Worm (Caenorhabditis elegans) whole organism, L1 larva: ENCODE measurements around the gene Y75B12B.3.

Source experiments
- C16A3.4 ChIP-seq: fragments of 150-350 bp; optimal IDR thresholded peaks from 2 replicates; lab custom pipeline; 2014; ENCODE audit warnings: missing biosample characterization, missing genetic modification characterization
- C34B4.2 ChIP-seq: sonication (generic microtip); optimal IDR thresholded peaks from 2 replicates; lab custom pipeline; 2017; ENCODE audit warnings: mild to moderate bottlenecking, missing genetic modification characterization, missing compliant biosample characterization
- Y116A8C.19 ChIP-seq: sonication (generic microtip); optimal IDR thresholded peaks from 2 replicates; lab custom pipeline; 2016; ENCODE audit warnings: missing compliant biosample characterization, missing genetic modification characterization, borderline replicate concordance
- aha-1 ChIP-seq: fragments of 150-350 bp; optimal IDR thresholded peaks from 2 replicates; lab custom pipeline; 2014; ENCODE audit warnings: missing biosample characterization, missing genetic modification characterization
- ama-1 ChIP-seq: fragments of 150-350 bp; optimal IDR thresholded peaks from 2 replicates; lab custom pipeline; 2014
- blmp-1 ChIP-seq: fragments of 150-350 bp; optimal IDR thresholded peaks from 2 replicates; lab custom pipeline; 2014; ENCODE audit warnings: missing biosample characterization, missing genetic modification characterization
- ceh-63 ChIP-seq: fragments of 200-800 bp; sonication (Bioruptor generic); optimal IDR thresholded peaks from 2 replicates; lab custom pipeline; 2018; ENCODE audit warnings: mild to moderate bottlenecking, missing genetic modification characterization, missing compliant biosample characterization
- ceh-8 ChIP-seq: fragments of 200-800 bp; sonication (Bioruptor generic); optimal IDR thresholded peaks from 2 replicates; lab custom pipeline; 2018; ENCODE audit warnings: mild to moderate bottlenecking, missing genetic modification characterization, moderate library complexity, missing compliant biosample characterization
- ceh-88 ChIP-seq: fragments of 200-800 bp; sonication (Bioruptor generic); IDR thresholded peaks from 2 replicates; pipeline ENCODE4 v1.3.6; 2022; ENCODE audit warnings: missing genetic modification characterization, missing compliant biosample characterization
- ceh-90 ChIP-seq: sonication (generic microtip); optimal IDR thresholded peaks from 2 replicates; lab custom pipeline; 2016; ENCODE audit warnings: missing genetic modification characterization, missing compliant biosample characterization
- ces-1 ChIP-seq: fragments of 150-350 bp; optimal IDR thresholded peaks from 2 replicates; lab custom pipeline; 2014; ENCODE audit warnings: missing biosample characterization, missing genetic modification reagents, missing genetic modification characterization
- dpl-1 ChIP-seq, 3 experiments: fragments of 150-350 bp in 2 of 3; sonication (generic microtip) in 1 of 3; optimal IDR thresholded peaks; 2 replicates each; lab custom pipeline; 2014 to 2017; ENCODE audit warnings: missing biosample characterization in 3 of 3, missing genetic modification characterization in 3 of 3, missing genetic modification reagents in 3 of 3
- dsc-1 ChIP-seq: sonication (generic microtip); optimal IDR thresholded peaks from 2 replicates; lab custom pipeline; 2016; ENCODE audit warnings: mild to moderate bottlenecking, missing genetic modification characterization, missing compliant biosample characterization
- egl-13 ChIP-seq: sonication (generic microtip); optimal IDR thresholded peaks from 2 replicates; lab custom pipeline; 2016; ENCODE audit warnings: missing genotype, missing genetic modification reagents, missing genetic modification characterization, missing compliant biosample characterization
- egl-27 ChIP-seq, 2 experiments: fragments of 150-350 bp in 1 of 2; sonication (generic microtip); optimal IDR thresholded peaks; 3 replicates each; lab custom pipeline; 2017 to 2018; ENCODE audit warnings: missing biosample characterization in 2 of 2, missing genetic modification characterization in 2 of 2, missing genetic modification reagents in 2 of 2
- elt-2 ChIP-seq: sonication (generic microtip); optimal IDR thresholded peaks from 2 replicates; lab custom pipeline; 2016; ENCODE audit warnings: missing genetic modification characterization, mild to moderate bottlenecking, inconsistent platforms, missing compliant biosample characterization, missing genetic modification reagents
- ets-5 ChIP-seq: fragments of 200-800 bp; sonication (Bioruptor generic); IDR thresholded peaks from 2 replicates; pipeline ENCODE4 v1.3.6; 2022; ENCODE audit warnings: missing genetic modification characterization, missing compliant biosample characterization
- fkh-8 ChIP-seq: sonication (generic microtip); optimal IDR thresholded peaks from 2 replicates; lab custom pipeline; 2016; ENCODE audit warnings: mild to moderate bottlenecking, missing genetic modification characterization, missing compliant biosample characterization
- grh-1 ChIP-seq: fragments of 200-800 bp; sonication (Bioruptor generic); IDR thresholded peaks from 2 replicates; pipeline ENCODE4 v1.3.6; 2022; ENCODE audit warnings: missing genetic modification reagents, missing genetic modification characterization, missing compliant biosample characterization
- hlh-17 ChIP-seq: fragments of 200-800 bp; sonication (Bioruptor generic); optimal IDR thresholded peaks from 2 replicates; lab custom pipeline; 2018; ENCODE audit warnings: missing genetic modification characterization, mild to moderate bottlenecking, missing compliant biosample characterization, moderate library complexity, borderline replicate concordance
- hpl-2 ChIP-seq: fragments of 150-350 bp; optimal IDR thresholded peaks from 2 replicates; lab custom pipeline; 2014; ENCODE audit warnings: missing biosample characterization, missing genetic modification reagents, missing genetic modification characterization
- irx-1 ChIP-seq: sonication (generic microtip); optimal IDR thresholded peaks from 2 replicates; lab custom pipeline; 2016; ENCODE audit warnings: missing genetic modification characterization, missing compliant biosample characterization
- isw-1 ChIP-seq: fragments of 200-800 bp; sonication (Bioruptor generic); IDR thresholded peaks from 2 replicates; pipeline ENCODE4 v1.3.6; 2022; ENCODE audit warnings: missing genetic modification characterization, missing compliant biosample characterization
- jun-1 ChIP-seq: fragments of 150-350 bp; optimal IDR thresholded peaks from 2 replicates; lab custom pipeline; 2014; ENCODE audit warnings: missing biosample characterization, missing genetic modification reagents, missing genetic modification characterization
- lin-14 ChIP-seq: fragments of 200-800 bp; sonication (Bioruptor generic); optimal IDR thresholded peaks from 2 replicates; lab custom pipeline; 2018; ENCODE audit warnings: mild to moderate bottlenecking, missing genetic modification characterization, moderate library complexity, missing compliant biosample characterization
- lin-15B ChIP-seq: fragments of 150-350 bp; sonication (generic microtip); optimal IDR thresholded peaks from 3 replicates; lab custom pipeline; 2014; ENCODE audit warnings: missing biosample characterization, missing genetic modification characterization
- lin-35 ChIP-seq, 2 experiments: fragments of 150-350 bp; optimal IDR thresholded peaks; 2 replicates each; lab custom pipeline; 2014; ENCODE audit warnings: missing biosample characterization in 2 of 2, missing genetic modification characterization in 2 of 2, missing genetic modification reagents in 2 of 2
- lin-39 ChIP-seq: fragments of 150-350 bp; optimal IDR thresholded peaks from 2 replicates; lab custom pipeline; 2014; ENCODE audit warnings: missing biosample characterization, missing genetic modification reagents, missing genetic modification characterization
- lir-3 ChIP-seq: sonication (generic microtip); optimal IDR thresholded peaks from 2 replicates; lab custom pipeline; 2016; ENCODE audit warnings: mild to moderate bottlenecking, missing genetic modification characterization, moderate library complexity, missing compliant biosample characterization; ENCODE audit not compliant: poor library complexity
- mab-9 ChIP-seq: fragments of 200-800 bp; sonication (Bioruptor generic); IDR thresholded peaks from 2 replicates; pipeline ENCODE4 v1.3.6; 2022; ENCODE audit warnings: missing genetic modification reagents, missing genetic modification characterization, missing compliant biosample characterization
- mef-2 ChIP-seq: fragments of 150-350 bp; optimal IDR thresholded peaks from 2 replicates; lab custom pipeline; 2014; ENCODE audit warnings: missing biosample characterization, missing genetic modification characterization
- nhr-11 ChIP-seq: fragments of 150-350 bp; optimal IDR thresholded peaks from 2 replicates; lab custom pipeline; 2014; ENCODE audit warnings: missing biosample characterization, missing genetic modification characterization
- nhr-20 ChIP-seq: sonication (generic microtip); optimal IDR thresholded peaks from 2 replicates; lab custom pipeline; 2016; ENCODE audit warnings: mild to moderate bottlenecking, missing genetic modification characterization, missing compliant biosample characterization
- nhr-237 ChIP-seq: fragments of 150-350 bp; optimal IDR thresholded peaks from 2 replicates; lab custom pipeline; 2014; ENCODE audit warnings: missing biosample characterization, missing genetic modification characterization
- nhr-28 ChIP-seq: fragments of 150-350 bp; optimal IDR thresholded peaks from 2 replicates; lab custom pipeline; 2014; ENCODE audit warnings: missing biosample characterization, missing genetic modification characterization
- nhr-47 ChIP-seq: sonication (generic microtip); optimal IDR thresholded peaks from 2 replicates; lab custom pipeline; 2016; ENCODE audit warnings: mild to moderate bottlenecking, missing genetic modification characterization, moderate library complexity, missing compliant biosample characterization
- nhr-76 ChIP-seq: sonication (generic microtip); optimal IDR thresholded peaks from 2 replicates; lab custom pipeline; 2017; ENCODE audit warnings: missing biosample characterization, missing genetic modification characterization
- nhr-84 ChIP-seq: sonication (generic microtip); optimal IDR thresholded peaks from 2 replicates; lab custom pipeline; 2017; ENCODE audit warnings: missing biosample characterization, missing genetic modification characterization
- pag-3 ChIP-seq: sonication (generic microtip); optimal IDR thresholded peaks from 2 replicates; lab custom pipeline; 2017; ENCODE audit warnings: missing genetic modification characterization, mild to moderate bottlenecking, missing compliant biosample characterization, antibody characterized with exemption, borderline replicate concordance; ENCODE audit not compliant: insufficient read depth
- pax-3 ChIP-seq: fragments of 200-800 bp; sonication (Bioruptor generic); optimal IDR thresholded peaks from 2 replicates; lab custom pipeline; 2018; ENCODE audit warnings: mild to moderate bottlenecking, missing genetic modification characterization, moderate library complexity, missing compliant biosample characterization
- pqm-1 ChIP-seq: sonication (generic microtip); optimal IDR thresholded peaks from 3 replicates; lab custom pipeline; 2017; ENCODE audit warnings: missing biosample characterization, missing genetic modification characterization
- rnt-1 ChIP-seq: sonication (generic microtip); optimal IDR thresholded peaks from 2 replicates; lab custom pipeline; 2016; ENCODE audit warnings: mild to moderate bottlenecking, missing genetic modification characterization, moderate library complexity, missing compliant biosample characterization
- skn-1 ChIP-seq: fragments of 150-350 bp; optimal IDR thresholded peaks from 2 replicates; lab custom pipeline; 2014; ENCODE audit warnings: missing biosample characterization, missing genetic modification characterization
- snpc-4 ChIP-seq: fragments of 150-350 bp; optimal IDR thresholded peaks from 2 replicates; lab custom pipeline; 2014; ENCODE audit warnings: missing biosample characterization, missing genetic modification characterization
- snu-23 ChIP-seq: sonication (generic microtip); optimal IDR thresholded peaks from 2 replicates; lab custom pipeline; 2016; ENCODE audit warnings: missing genetic modification characterization, missing compliant biosample characterization
- sptf-1 ChIP-seq: fragments of 150-350 bp; optimal IDR thresholded peaks from 2 replicates; lab custom pipeline; 2014; ENCODE audit warnings: missing biosample characterization, missing genetic modification characterization
- swsn-7 ChIP-seq: sonication (generic microtip); optimal IDR thresholded peaks from 2 replicates; lab custom pipeline; 2016; ENCODE audit warnings: missing genetic modification characterization, missing compliant biosample characterization
- tlp-1 ChIP-seq: fragments of 150-350 bp; optimal IDR thresholded peaks from 2 replicates; lab custom pipeline; 2014; ENCODE audit warnings: missing biosample characterization, missing genetic modification characterization
- unc-30 ChIP-seq: sonication (generic microtip); optimal IDR thresholded peaks from 2 replicates; lab custom pipeline; 2017; ENCODE audit warnings: missing biosample characterization, missing genetic modification characterization
- unc-62 ChIP-seq: fragments of 150-350 bp; optimal IDR thresholded peaks from 2 replicates; lab custom pipeline; 2014; ENCODE audit warnings: missing biosample characterization, missing genetic modification reagents, missing genetic modification characterization
- unc-86 ChIP-seq: sonication (generic microtip); optimal IDR thresholded peaks from 2 replicates; lab custom pipeline; 2016; ENCODE audit warnings: missing genetic modification characterization, missing compliant biosample characterization
- zag-1 ChIP-seq: fragments of 150-350 bp; optimal IDR thresholded peaks from 2 replicates; lab custom pipeline; 2014; ENCODE audit warnings: missing biosample characterization, missing genetic modification characterization
- ztf-4 ChIP-seq: fragments of 150-350 bp; optimal IDR thresholded peaks from 2 replicates; lab custom pipeline; 2014; ENCODE audit warnings: missing biosample characterization, missing genetic modification characterization

Gene Y75B12B.3

ce11 chrV:15189567-15189966 lies 3.5 kb upstream of the Y75B12B.3 start, which contains the start of gene cyn-3:
Gene cyn-3, plus strand, starts transcription at chrV:15189927.
- TF ChIP-seq pqm-1 (tag; lab: Kevin White, UChicago) (no peak), zag-1 (tag; lab: Kevin White, UChicago) (no peak), tlp-1 (no peak), unc-30 (no peak), nhr-11 (tag; lab: Kevin White, UChicago) (peak; percentile 50), lin-14 (GFP tag; lab: Kevin White, UChicago) (peak; percentile 92), unc-86 (peak; percentile 90), fkh-8 (tag; lab: Kevin White, UChicago) (peak; percentile 89), swsn-7 (tag; lab: Kevin White, UChicago) (peak; percentile 90), hpl-2 (GFP tag; lab: Kevin White, UChicago) (no peak), Y116A8C.19 (tag; lab: Kevin White, UChicago) (no peak), grh-1 (peak; percentile 87), C16A3.4 (tag; lab: Kevin White, UChicago) (peak; percentile 95), elt-2 (peak; percentile 37), snu-23 (GFP tag; lab: Kevin White, UChicago) (peak; percentile 96), ceh-88 (GFP tag; lab: Robert Waterston, UW) (0 out of 2 replicates have a peak, but pooled peaks have one; percentile 27), ceh-63 (no peak), nhr-237 (tag; lab: Kevin White, UChicago) (peak; percentile 77), egl-13 (peak; percentile 79), ceh-90 (tag; lab: Kevin White, UChicago) (no peak), mab-9 (0 out of 2 replicates have a peak, but pooled peaks have one; percentile 26), nhr-76 (tag; lab: Kevin White, UChicago) (no peak), rnt-1 (tag; lab: Kevin White, UChicago) (peak; percentile 92), lir-3 (tag; lab: Kevin White, UChicago) (peak; percentile 64), aha-1 (peak; percentile 56), pag-3 (tag; lab: Kevin White, UChicago) (no peak), C34B4.2 (no peak), dpl-1 (GFP tag; optimal IDR thresholded peaks at IDR 0.05; lab: Kevin White, UChicago) (peak; percentile 99), sptf-1 (tag; lab: Kevin White, UChicago) (no peak), lin-35 (GFP tag; optimal IDR thresholded peaks at IDR 0.05; lab: Kevin White, UChicago) (peak; percentile 100), ztf-4 (tag; lab: Kevin White, UChicago) (peak; percentile 79), ceh-8 (GFP tag; lab: Kevin White, UChicago) (peak; percentile 10), ces-1 (no peak), lin-39 (tag; lab: Kevin White, UChicago) (peak; percentile 86), nhr-28 (tag; lab: Kevin White, UChicago) (no peak), snpc-4 (tag; lab: Kevin White, UChicago) (peak; percentile 74), mef-2 (tag; lab: Kevin White, UChicago) (peak; percentile 73), lin-15B (tag; lab: Kevin White, UChicago) (peak; percentile 96), irx-1 (tag; lab: Kevin White, UChicago) (peak; percentile 83), nhr-84 (no peak), dsc-1 (tag; lab: Kevin White, UChicago) (peak; percentile 88), isw-1 (GFP tag; lab: Robert Waterston, UW) (peak; percentile 91), pax-3 (tag; lab: Kevin White, UChicago) (peak; percentile 92), nhr-20 (tag; lab: Kevin White, UChicago) (peak; percentile 93), unc-62 (GFP tag; lab: Kevin White, UChicago) (no peak), blmp-1 (peak; percentile 91), ama-1 (lab: Kevin White, UChicago) (peak; percentile 66), nhr-47 (peak; percentile 95), hlh-17 (GFP tag; lab: Kevin White, UChicago) (no peak), egl-27 (tag; optimal IDR thresholded peaks at IDR 0.05; lab: Kevin White, UChicago) (no peak), jun-1 (tag; lab: Kevin White, UChicago) (peak; percentile 88), ets-5 (no peak), skn-1 (peak; percentile 90)
